Fruit fly (Drosophila melanogaster) whole organism, embryonic: ENCODE measurements around the gene CG31038.

Experiments used
- ATbp ChIP-seq: fragments of 200-800 bp; sonication (Bioruptor generic); optimal IDR thresholded peaks from 2 replicates; lab custom pipeline; 2017; ENCODE audit warnings: missing biosample characterization, mild to moderate bottlenecking, missing genetic modification characterization, missing genetic modification reagents
- B-H1 ChIP-seq: fragments of 200-800 bp; sonication (Bioruptor generic); IDR thresholded peaks from 3 replicates; pipeline ENCODE4 v1.3.6; 2022; ENCODE audit warnings: missing biosample characterization, missing genetic modification characterization
- BEAF-32 ChIP-seq: fragments of 200-800 bp; sonication (Bioruptor generic); optimal IDR thresholded peaks from 3 replicates; lab custom pipeline; 2017; ENCODE audit warnings: missing biosample characterization, missing genetic modification characterization, mild to moderate bottlenecking, moderate library complexity, missing genetic modification reagents
- Blimp-1 ChIP-seq: fragments of 200-800 bp; sonication (Bioruptor generic); optimal IDR thresholded peaks from 3 replicates; lab custom pipeline; 2018; ENCODE audit warnings: missing biosample characterization, missing genetic modification characterization, mild to moderate bottlenecking, moderate library complexity, missing genetic modification reagents
- CG11085 ChIP-seq: fragments of 200-800 bp; sonication (Bioruptor generic); IDR thresholded peaks from 2 replicates; pipeline ENCODE4 v1.3.6; 2022; ENCODE audit warnings: missing biosample characterization, missing genetic modification characterization
- CG11093 ChIP-seq: fragments of 200-800 bp; sonication (Bioruptor generic); IDR thresholded peaks from 3 replicates; pipeline ENCODE4 v1.3.6; 2022; ENCODE audit warnings: missing biosample characterization, missing genetic modification characterization
- CG11456 ChIP-seq: fragments of 200-800 bp; sonication (Bioruptor generic); IDR thresholded peaks from 3 replicates; pipeline ENCODE4 v1.3.6; 2022; ENCODE audit warnings: missing biosample characterization, missing genetic modification characterization
- CG11504 ChIP-seq: fragments of 200-800 bp; sonication (Bioruptor generic); optimal IDR thresholded peaks from 3 replicates; lab custom pipeline; 2019; ENCODE audit warnings: missing biosample characterization, mild to moderate bottlenecking, missing genetic modification characterization, moderate library complexity
- CG11696 ChIP-seq: fragments of 200-800 bp; sonication (Bioruptor generic); IDR thresholded peaks from 2 replicates; pipeline ENCODE4 v1.3.6; 2022; ENCODE audit warnings: missing biosample characterization, missing genetic modification characterization
- CG13624 ChIP-seq: fragments of 200-800 bp; sonication (Bioruptor generic); optimal IDR thresholded peaks from 2 replicates; lab custom pipeline; 2016; ENCODE audit warnings: missing biosample characterization, missing genetic modification characterization
- CG14667 ChIP-seq: fragments of 200-800 bp; sonication (Bioruptor generic); IDR thresholded peaks from 2 replicates; pipeline ENCODE4 v1.3.6; 2022; ENCODE audit warnings: missing biosample characterization, missing genetic modification characterization
- CG15011 ChIP-seq: fragments of 200-800 bp; sonication (Bioruptor generic); optimal IDR thresholded peaks from 3 replicates; lab custom pipeline; 2018; ENCODE audit warnings: missing biosample characterization, mild to moderate bottlenecking, missing genetic modification characterization
- CG31441 ChIP-seq: fragments of 200-800 bp; sonication (Bioruptor generic); IDR thresholded peaks from 2 replicates; pipeline ENCODE4 v1.3.6; 2022; ENCODE audit warnings: missing biosample characterization, missing genetic modification characterization
- CG4282 ChIP-seq: fragments of 200-800 bp; sonication (Bioruptor generic); optimal IDR thresholded peaks from 2 replicates; lab custom pipeline; 2016; ENCODE audit warnings: missing biosample characterization, missing genetic modification characterization
- CG4820 ChIP-seq: fragments of 200-800 bp; sonication (Bioruptor generic); optimal IDR thresholded peaks from 3 replicates; lab custom pipeline; 2016; ENCODE audit warnings: missing biosample characterization, missing genetic modification characterization
- CG6854 ChIP-seq: fragments of 200-800 bp; sonication (Bioruptor generic); optimal IDR thresholded peaks from 3 replicates; lab custom pipeline; 2017; ENCODE audit warnings: missing biosample characterization, mild to moderate bottlenecking, missing genetic modification characterization
- CG7372 ChIP-seq: fragments of 200-800 bp; sonication (Bioruptor generic); IDR thresholded peaks from 2 replicates; pipeline ENCODE4 v1.3.6; 2022; ENCODE audit warnings: missing biosample characterization, missing genetic modification characterization
- CHES-1-like ChIP-seq: fragments of 200-800 bp; sonication (Bioruptor generic); optimal IDR thresholded peaks from 2 replicates; lab custom pipeline; 2016; ENCODE audit warnings: missing biosample characterization, missing genetic modification characterization
- CrebB ChIP-seq: fragments of 200-800 bp; sonication (Bioruptor generic); optimal IDR thresholded peaks from 3 replicates; lab custom pipeline; 2018; ENCODE audit warnings: missing biosample characterization, mild to moderate bottlenecking, missing genetic modification characterization
- Dip2 ChIP-seq: fragments of 200-800 bp; sonication (Bioruptor generic); IDR thresholded peaks from 2 replicates; pipeline ENCODE4 v1.3.6; 2022; ENCODE audit warnings: missing biosample characterization, missing genetic modification characterization
- ERR ChIP-seq: fragments of 200-800 bp; sonication (Bioruptor generic); optimal IDR thresholded peaks from 2 replicates; lab custom pipeline; 2016; ENCODE audit warnings: missing biosample characterization, missing genetic modification characterization
- Eip74EF ChIP-seq, 2 experiments: fragments of 200-800 bp in 1 of 2; fragments of >200 bp in 1 of 2; sonication (Bioruptor generic) in 1 of 2; optimal IDR thresholded peaks; 2 replicates each; lab custom pipeline; 2017 to 2019; ENCODE audit warnings: missing biosample characterization in 2 of 2, missing genetic modification characterization in 2 of 2, mild to moderate bottlenecking in 1 of 2, moderate library complexity in 1 of 2
- HmgZ ChIP-seq: fragments of 200-800 bp; sonication (Bioruptor generic); optimal IDR thresholded peaks from 2 replicates; lab custom pipeline; 2018; ENCODE audit warnings: missing biosample characterization, mild to moderate bottlenecking, missing genetic modification characterization
- MTF-1 ChIP-seq: fragments of 200-800 bp; sonication (Bioruptor generic); optimal IDR thresholded peaks from 2 replicates; lab custom pipeline; 2018; ENCODE audit warnings: missing biosample characterization, mild to moderate bottlenecking, missing genetic modification characterization, borderline replicate concordance
- Max ChIP-seq: fragments of 200-800 bp; sonication (Bioruptor generic); optimal IDR thresholded peaks from 2 replicates; lab custom pipeline; 2016; ENCODE audit warnings: missing biosample characterization, mild to moderate bottlenecking, missing genetic modification characterization
- NC2β ChIP-seq: fragments of 200-800 bp; sonication (Bioruptor generic); optimal IDR thresholded peaks from 2 replicates; lab custom pipeline; 2016; ENCODE audit warnings: missing biosample characterization, missing genetic modification characterization
- Neu2 ChIP-seq: fragments of 200-800 bp; sonication (Bioruptor generic); optimal IDR thresholded peaks from 3 replicates; lab custom pipeline; 2016; ENCODE audit warnings: missing biosample characterization, missing genetic modification characterization, borderline replicate concordance
- Nf-YC ChIP-seq: fragments of 200-800 bp; optimal IDR thresholded peaks from 3 replicates; lab custom pipeline; 2019; ENCODE audit warnings: missing biosample characterization, mild to moderate bottlenecking, missing genetic modification characterization, moderate library complexity
- Oaz ChIP-seq: fragments of 200-800 bp; sonication (Bioruptor generic); IDR thresholded peaks from 2 replicates; pipeline ENCODE4 v1.3.6; 2022; ENCODE audit warnings: missing biosample characterization, missing genetic modification characterization
- Pdp1 ChIP-seq, 2 experiments: fragments of 200-800 bp; sonication (Bioruptor generic); optimal IDR thresholded peaks; 3 replicates each; lab custom pipeline; 2016; ENCODE audit warnings: missing biosample characterization in 2 of 2, missing genetic modification characterization in 2 of 2, mild to moderate bottlenecking in 1 of 2, moderate library complexity in 1 of 2
- Usf ChIP-seq: fragments of 200-800 bp; sonication (Bioruptor generic); optimal IDR thresholded peaks from 2 replicates; lab custom pipeline; 2017; ENCODE audit warnings: missing genotype, missing biosample characterization, missing genetic modification characterization
- YL-1 ChIP-seq: fragments of 200-800 bp; sonication (Bioruptor generic); optimal IDR thresholded peaks from 3 replicates; lab custom pipeline; 2017; ENCODE audit warnings: missing biosample characterization, mild to moderate bottlenecking, missing genetic modification characterization
- al ChIP-seq: fragments of 200-800 bp; sonication (Bioruptor generic); IDR thresholded peaks from 2 replicates; pipeline ENCODE4 v1.3.6; 2022; ENCODE audit warnings: missing biosample characterization, missing genetic modification characterization
- aop ChIP-seq: fragments of 200-800 bp; sonication (Bioruptor generic); IDR thresholded peaks from 2 replicates; pipeline ENCODE4 v1.3.6; 2022; ENCODE audit warnings: missing biosample characterization, missing genetic modification characterization
- chn ChIP-seq: fragments of 200-800 bp; sonication (Bioruptor generic); optimal IDR thresholded peaks from 2 replicates; lab custom pipeline; 2016; ENCODE audit warnings: missing biosample characterization, missing genetic modification characterization
- corto ChIP-seq: fragments of 200-800 bp; sonication (Bioruptor generic); optimal IDR thresholded peaks from 2 replicates; lab custom pipeline; 2016; ENCODE audit warnings: missing biosample characterization, mild to moderate bottlenecking, missing genetic modification characterization, moderate library complexity
- dm ChIP-seq: fragments of 200-800 bp; sonication (Bioruptor generic); optimal IDR thresholded peaks from 3 replicates; lab custom pipeline; 2016; ENCODE audit warnings: missing biosample characterization, missing genetic modification characterization
- dmrt11E ChIP-seq: fragments of 200-800 bp; sonication (Bioruptor generic); optimal IDR thresholded peaks from 3 replicates; lab custom pipeline; 2018; ENCODE audit warnings: missing biosample characterization, mild to moderate bottlenecking, missing genetic modification characterization, moderate library complexity
- dysf ChIP-seq: fragments of 200-800 bp; sonication (Bioruptor generic); IDR thresholded peaks from 3 replicates; pipeline ENCODE4 v1.3.6; 2022; ENCODE audit warnings: missing biosample characterization, missing genetic modification characterization
- fru ChIP-seq: fragments of >200 bp; optimal IDR thresholded peaks from 2 replicates; lab custom pipeline; 2017
- grn ChIP-seq: fragments of 200-800 bp; sonication (Bioruptor generic); optimal IDR thresholded peaks from 3 replicates; lab custom pipeline; 2017; ENCODE audit warnings: missing biosample characterization, missing genetic modification characterization
- ham ChIP-seq: fragments of 200-800 bp; sonication (Bioruptor generic); IDR thresholded peaks from 2 replicates; pipeline ENCODE4 v1.3.6; 2022; ENCODE audit warnings: missing biosample characterization, missing genetic modification characterization
- hbn ChIP-seq: fragments of 200-800 bp; sonication (Bioruptor generic); IDR thresholded peaks from 2 replicates; pipeline ENCODE4 v1.3.6; 2022; ENCODE audit warnings: missing biosample characterization, missing genetic modification characterization; ENCODE audit not compliant: partially characterized antibody
- knrl ChIP-seq: fragments of 200-800 bp; sonication (Bioruptor generic); IDR thresholded peaks from 3 replicates; pipeline ENCODE4 v1.3.6; 2022; ENCODE audit warnings: missing biosample characterization, missing genetic modification characterization; ENCODE audit not compliant: partially characterized antibody
- repo ChIP-seq: fragments of 200-800 bp; sonication (Bioruptor generic); optimal IDR thresholded peaks from 2 replicates; lab custom pipeline; 2016; ENCODE audit warnings: missing biosample characterization, missing genetic modification characterization
- rib ChIP-seq: fragments of 200-800 bp; sonication (Bioruptor generic); IDR thresholded peaks from 2 replicates; pipeline ENCODE4 v1.3.6; 2022; ENCODE audit warnings: missing biosample characterization, missing genetic modification characterization
- sd ChIP-seq: fragments of 200-800 bp; sonication (Bioruptor generic); optimal IDR thresholded peaks from 3 replicates; lab custom pipeline; 2018; ENCODE audit warnings: missing biosample characterization, mild to moderate bottlenecking, missing genetic modification characterization, moderate library complexity
- sens-2 ChIP-seq: fragments of 200-800 bp; sonication (Bioruptor generic); IDR thresholded peaks from 2 replicates; pipeline ENCODE4 v1.3.6; 2022; ENCODE audit warnings: missing biosample characterization, missing genetic modification characterization
- sima ChIP-seq: fragments of 200-800 bp; sonication (Bioruptor generic); optimal IDR thresholded peaks from 2 replicates; lab custom pipeline; 2016; ENCODE audit warnings: missing biosample characterization, missing genetic modification characterization
- stwl ChIP-seq: fragments of 200-800 bp; sonication (Bioruptor generic); optimal IDR thresholded peaks from 3 replicates; lab custom pipeline; 2018; ENCODE audit warnings: missing biosample characterization, mild to moderate bottlenecking, missing genetic modification characterization, moderate library complexity
- tll ChIP-seq, 2 experiments: fragments of 200-800 bp in 1 of 2; fragments of >200 bp in 1 of 2; sonication (Bioruptor generic) in 1 of 2; optimal IDR thresholded peaks; 2 replicates each; lab custom pipeline; 2017 to 2019; ENCODE audit warnings: missing biosample characterization in 2 of 2, missing genetic modification characterization in 2 of 2, mild to moderate bottlenecking in 1 of 2, moderate library complexity in 1 of 2
- vfl ChIP-seq: fragments of 200-800 bp; sonication (Bioruptor generic); optimal IDR thresholded peaks from 2 replicates; lab custom pipeline; 2016; ENCODE audit warnings: missing biosample characterization, missing genetic modification characterization

The CG31038 gene

dm6 chr3R:29891183-29891582 is 14.3 kb downstream of the CG31038 start (continued):
- TF ChIP-seq repo (GFP tag; lab: Kevin White, UChicago), result no peak
- TF ChIP-seq CG15011 (GFP tag; lab: Kevin White, UChicago), result no peak
- no peak for TF ChIP-seq stwl
- no peak for TF ChIP-seq ham (GFP tag; lab: Robert Waterston, UW)
- no peak for TF ChIP-seq Dip2
- TF ChIP-seq B-H1 (GFP tag; lab: Robert Waterston, UW), result no peak; the same call in 2 of the 3 replicates
- no peak for TF ChIP-seq ERR
- no peak for TF ChIP-seq YL-1 (GFP tag; lab: Kevin White, UChicago)
- TF ChIP-seq tll (GFP tag; optimal IDR thresholded peaks at IDR 0.05; lab: Kevin White, UChicago), result peak in 1 of 2 experiments; percentile 3
- no peak for TF ChIP-seq HmgZ
- TF ChIP-seq rib (GFP tag; lab: Robert Waterston, UW), result no peak
- no peak for TF ChIP-seq sima
- no peak for TF ChIP-seq NC2β (GFP tag; lab: Kevin White, UChicago)
- TF ChIP-seq CG11093, result no peak
- no peak for TF ChIP-seq CG6854 (GFP tag; lab: Kevin White, UChicago)
- TF ChIP-seq hbn (GFP tag; lab: Robert Waterston, UW), result no peak
- TF ChIP-seq CG11456 (GFP tag; lab: Robert Waterston, UW), result no peak
- no peak for TF ChIP-seq CG14667 (GFP tag; lab: Robert Waterston, UW)
- no peak for TF ChIP-seq knrl
- TF ChIP-seq CHES-1-like (GFP tag; lab: Kevin White, UChicago), result peak; percentile 2
- peak in 1 of 2 experiments; percentile 20 for TF ChIP-seq Pdp1 (GFP tag; optimal IDR thresholded peaks at IDR 0.05; lab: Kevin White, UChicago)
- TF ChIP-seq CG11085 (GFP tag; lab: Robert Waterston, UW), result no peak
- TF ChIP-seq sd (tag; lab: Kevin White, UChicago), result peak; percentile 9
- TF ChIP-seq BEAF-32 (GFP tag; lab: Kevin White, UChicago), result no peak
- TF ChIP-seq Blimp-1 (GFP tag; lab: Kevin White, UChicago), result peak; percentile 11
- no peak for TF ChIP-seq dm
- TF ChIP-seq Eip74EF (GFP tag; optimal IDR thresholded peaks at IDR 0.05; lab: Kevin White, UChicago), result no peak
- TF ChIP-seq grn (GFP tag; lab: Kevin White, UChicago), result peak; percentile 15
- no peak for TF ChIP-seq CG13624 (GFP tag; lab: Kevin White, UChicago)
- peak; percentile 8; the same call in 1 of the 3 replicates for TF ChIP-seq dysf (GFP tag; lab: Robert Waterston, UW)
- no peak for TF ChIP-seq vfl (GFP tag; lab: Kevin White, UChicago)
- no peak for TF ChIP-seq Nf-YC (tag; lab: Kevin White, UChicago)
- TF ChIP-seq Max (GFP tag; lab: Kevin White, UChicago), result no peak
- TF ChIP-seq CG4820, result no peak
- TF ChIP-seq ATbp (GFP tag; lab: Kevin White, UChicago), result peak; percentile 70
- TF ChIP-seq chn (GFP tag; lab: Kevin White, UChicago), result no peak
- no peak for TF ChIP-seq CG31441 (GFP tag; lab: Robert Waterston, UW)
- no peak for TF ChIP-seq MTF-1 (GFP tag; lab: Kevin White, UChicago)
- TF ChIP-seq Usf, result no peak
- no peak for TF ChIP-seq CG7372 (GFP tag; lab: Robert Waterston, UW)
- no peak for TF ChIP-seq corto
- no peak for TF ChIP-seq al (GFP tag; lab: Robert Waterston, UW)
- TF ChIP-seq aop (GFP tag; lab: Robert Waterston, UW), result no peak
- no peak for TF ChIP-seq CG4282 (GFP tag; lab: Kevin White, UChicago)
- TF ChIP-seq Neu2, result no peak
- no peak for TF ChIP-seq sens-2
- TF ChIP-seq CrebB (tag; lab: Kevin White, UChicago), result peak; percentile 32
- TF ChIP-seq Oaz (GFP tag; lab: Robert Waterston, UW), result 0 out of 2 replicates have a peak, but pooled peaks have one; percentile 7
- TF ChIP-seq dmrt11E (tag; lab: Kevin White, UChicago), result no peak
- TF ChIP-seq fru (lab: Kevin White, UChicago), result no peak
- no peak for TF ChIP-seq CG11504
- TF ChIP-seq CG11696 (GFP tag; lab: Robert Waterston, UW), result no peak
